Worm (Caenorhabditis elegans): Measurements from ENCODE around the gene col-37.

Gene col-37

ce11 chrV:12117567-12118053 lies 49.9 kb downstream of the col-37 start, which contains the start of gene C13C4.8:
Gene C13C4.8, plus strand, starts transcription at chrV:12118003.
- no peak for TF ChIP-seq ham-2 (GFP tag; optimal IDR thresholded peaks at IDR 0.05)
- TF ChIP-seq bed-3 (GFP tag; optimal IDR thresholded peaks at IDR 0.05) = no peak
- no peak for TF ChIP-seq tbx-8 (GFP tag; optimal IDR thresholded peaks at IDR 0.05)
- no peak for TF ChIP-seq blmp-1 (tag; optimal IDR thresholded peaks at IDR 0.05)
- no peak for TF ChIP-seq snpc-4 (tag; optimal IDR thresholded peaks at IDR 0.05)
- TF ChIP-seq nhr-28 (tag; optimal IDR thresholded peaks at IDR 0.05) = no peak
- TF ChIP-seq unc-39 (tag; optimal IDR thresholded peaks at IDR 0.05) = no peak
- TF ChIP-seq ztf-11 (tag; optimal IDR thresholded peaks at IDR 0.05) = no peak
- no peak for TF ChIP-seq lin-13 (tag; optimal IDR thresholded peaks at IDR 0.05)
- TF ChIP-seq lin-32 (GFP tag; optimal IDR thresholded peaks at IDR 0.05) = no peak
- no peak for TF ChIP-seq sptf-1 (tag; optimal IDR thresholded peaks at IDR 0.05)
- no peak for TF ChIP-seq nhr-76 (tag; optimal IDR thresholded peaks at IDR 0.05)
